Worm (Caenorhabditis elegans): ENCODE measurements around the gene C06A6.2.
A peak's percentile ranks its signal among the peaks of the same experiment; 100 is the strongest.

ce11 chrIV:7897443-7897842 is 51.0 kb downstream of the C06A6.2 start, which contains the start of gene ilys-4:
- TF ChIP-seq lin-39 (tag; optimal IDR thresholded peaks at IDR 0.05) (peak; percentile 62), nhr-25 (tag; optimal IDR thresholded peaks at IDR 0.05) (no peak), zag-1 (tag; optimal IDR thresholded peaks at IDR 0.05) (no peak), snpc-4 (tag; optimal IDR thresholded peaks at IDR 0.05) (no peak), nhr-67 (tag; optimal IDR thresholded peaks at IDR 0.05) (no peak), pha-4 (tag; optimal IDR thresholded peaks at IDR 0.05) (no peak), daf-12 (tag; optimal IDR thresholded peaks at IDR 0.05) (no peak), nhr-76 (tag; optimal IDR thresholded peaks at IDR 0.05) (no peak), elt-3 (tag; optimal IDR thresholded peaks at IDR 0.05) (no peak), pqm-1 (tag; optimal IDR thresholded peaks at IDR 0.05) (no peak), ztf-4 (tag; optimal IDR thresholded peaks at IDR 0.05) (no peak), R02D3.7 (tag; optimal IDR thresholded peaks at IDR 0.05) (no peak), elt-2 (tag; optimal IDR thresholded peaks at IDR 0.05) (no peak), egl-27 (tag; optimal IDR thresholded peaks at IDR 0.05) (no peak)
